Worm (Caenorhabditis elegans): ENCODE measurements around the gene C44B7.7.

DNA sequence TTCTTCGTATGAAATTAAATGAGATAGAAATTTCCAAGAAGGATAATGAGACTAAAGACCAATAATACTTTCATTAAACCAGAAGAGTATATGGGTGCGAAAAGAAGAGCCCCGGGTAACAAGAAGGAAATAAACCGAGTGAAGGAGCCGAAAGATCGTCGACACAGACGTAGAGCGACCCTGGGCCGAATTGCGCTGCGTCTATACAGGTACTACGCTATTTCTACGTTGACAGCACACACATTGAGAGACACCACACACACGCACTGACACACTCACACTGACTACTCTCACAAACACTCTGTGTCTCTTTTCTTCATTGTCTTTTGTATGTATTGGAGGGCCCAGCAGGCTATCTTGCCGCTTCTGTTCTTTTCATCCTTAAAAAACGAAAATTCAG, 21.1 kb downstream of the C44B7.7 start:
- no peak for TF ChIP-seq pha-4 (tag; optimal IDR thresholded peaks at IDR 0.05)
- no peak for TF ChIP-seq T23F11.4 (GFP tag; optimal IDR thresholded peaks at IDR 0.05)
- TF ChIP-seq ceh-45 (GFP tag; IDR thresholded peaks at IDR 0.05) = no peak
- TF ChIP-seq ahr-1 (tag; optimal IDR thresholded peaks at IDR 0.05) = no peak
- TF ChIP-seq nhr-11 (tag; optimal IDR thresholded peaks at IDR 0.05) = no peak
- TF ChIP-seq pag-3 (tag; optimal IDR thresholded peaks at IDR 0.05; ENCODE audit: borderline replicate concordance) = no peak
- no peak for TF ChIP-seq pqm-1 (tag; optimal IDR thresholded peaks at IDR 0.05)
- no peak for TF ChIP-seq dve-1 (tag; optimal IDR thresholded peaks at IDR 0.05)
- TF ChIP-seq ama-1 (optimal IDR thresholded peaks at IDR 0.05) = no peak
- peak; percentile 31 for TF ChIP-seq ceh-19 (GFP tag; optimal IDR thresholded peaks at IDR 0.05)
